Worm (Caenorhabditis elegans) whole organism, L2 larva: ENCODE results near the gene chtb-3.

ENCODE experiments used
- C34F6.9 ChIP-seq: fragments of 150-350 bp; optimal IDR thresholded peaks from 2 replicates; lab custom pipeline; 2014; ENCODE audit warnings: missing biosample characterization, missing genetic modification characterization
- F13H6.1 ChIP-seq: sonication (generic microtip); optimal IDR thresholded peaks from 2 replicates; lab custom pipeline; 2016; ENCODE audit warnings: missing genetic modification characterization, missing compliant biosample characterization
- R02D3.7 ChIP-seq: fragments of 150-350 bp; optimal IDR thresholded peaks from 2 replicates; lab custom pipeline; 2014; ENCODE audit warnings: missing biosample characterization, missing genetic modification characterization
- ZK546.5 ChIP-seq: sonication (generic microtip); optimal IDR thresholded peaks from 2 replicates; lab custom pipeline; 2017; ENCODE audit warnings: missing biosample characterization, missing genetic modification characterization
- alr-1 ChIP-seq: fragments of 150-350 bp; optimal IDR thresholded peaks from 2 replicates; lab custom pipeline; 2014; ENCODE audit warnings: missing biosample characterization, missing genetic modification characterization
- aly-2 ChIP-seq: fragments of 150-350 bp; optimal IDR thresholded peaks from 2 replicates; lab custom pipeline; 2014; ENCODE audit warnings: missing biosample characterization, missing genetic modification characterization
- ama-1 ChIP-seq: fragments of 150-350 bp; optimal IDR thresholded peaks from 2 replicates; lab custom pipeline; 2018; ENCODE audit warnings: inconsistent platforms
- blmp-1 ChIP-seq: sonication (generic microtip); optimal IDR thresholded peaks from 2 replicates; lab custom pipeline; 2017; ENCODE audit warnings: missing genetic modification characterization, mild to moderate bottlenecking, missing compliant biosample characterization, antibody characterized with exemption, moderate library complexity; ENCODE audit not compliant: insufficient read depth
- ceh-82 ChIP-seq: fragments of 150-350 bp; optimal IDR thresholded peaks from 2 replicates; lab custom pipeline; 2014; ENCODE audit warnings: missing biosample characterization, missing genetic modification characterization
- dmd-4 ChIP-seq: sonication (generic microtip); optimal IDR thresholded peaks from 2 replicates; lab custom pipeline; 2017; ENCODE audit warnings: missing biosample characterization, missing genetic modification characterization
- egl-27 ChIP-seq: sonication (generic microtip); optimal IDR thresholded peaks from 3 replicates; lab custom pipeline; 2017; ENCODE audit warnings: missing biosample characterization, missing genetic modification reagents, missing genetic modification characterization
- elt-1 ChIP-seq: fragments of 150-350 bp; optimal IDR thresholded peaks from 2 replicates; lab custom pipeline; 2014; ENCODE audit warnings: missing biosample characterization, missing genetic modification characterization
- fos-1 ChIP-seq: fragments of 150-350 bp; optimal IDR thresholded peaks from 2 replicates; lab custom pipeline; 2014; ENCODE audit warnings: missing biosample characterization, missing genetic modification characterization
- lin-39 ChIP-seq: fragments of 150-350 bp; optimal IDR thresholded peaks from 2 replicates; lab custom pipeline; 2014; ENCODE audit warnings: missing biosample characterization, missing genetic modification reagents, missing genetic modification characterization
- lsy-2 ChIP-seq, 2 experiments: fragments of 150-350 bp in 1 of 2; sonication (generic microtip) in 1 of 2; optimal IDR thresholded peaks; 2 replicates each; lab custom pipeline; 2014 to 2017; ENCODE audit warnings: missing biosample characterization in 2 of 2, missing genetic modification characterization in 2 of 2
- mab-5 ChIP-seq: fragments of 150-350 bp; optimal IDR thresholded peaks from 2 replicates; lab custom pipeline; 2014; ENCODE audit warnings: missing biosample characterization, missing genetic modification characterization
- mbf-1 ChIP-seq: sonication (generic microtip); optimal IDR thresholded peaks from 2 replicates; lab custom pipeline; 2017; ENCODE audit warnings: missing biosample characterization, missing genetic modification characterization
- mdl-1 ChIP-seq, 2 experiments: fragments of 150-350 bp in 1 of 2; sonication (generic microtip) in 1 of 2; optimal IDR thresholded peaks; 2 replicates each; lab custom pipeline; 2017; ENCODE audit warnings: missing biosample characterization in 2 of 2, missing genetic modification characterization in 2 of 2
- nhr-10 ChIP-seq: sonication (generic microtip); optimal IDR thresholded peaks from 2 replicates; lab custom pipeline; 2017; ENCODE audit warnings: missing biosample characterization, missing genetic modification characterization
- nhr-11 ChIP-seq: fragments of 150-350 bp; optimal IDR thresholded peaks from 2 replicates; lab custom pipeline; 2014; ENCODE audit warnings: missing biosample characterization, missing genetic modification characterization
- nhr-12 ChIP-seq: fragments of 150-350 bp; optimal IDR thresholded peaks from 2 replicates; lab custom pipeline; 2014; ENCODE audit warnings: missing biosample characterization, missing genetic modification characterization
- nhr-129 ChIP-seq: fragments of 150-350 bp; optimal IDR thresholded peaks from 2 replicates; lab custom pipeline; 2014; ENCODE audit warnings: missing biosample characterization, missing genetic modification characterization
- nhr-21 ChIP-seq: fragments of 150-350 bp; optimal IDR thresholded peaks from 2 replicates; lab custom pipeline; 2014; ENCODE audit warnings: missing biosample characterization, missing genetic modification characterization
- nhr-237 ChIP-seq: fragments of 150-350 bp; optimal IDR thresholded peaks from 2 replicates; lab custom pipeline; 2014; ENCODE audit warnings: missing biosample characterization, missing genetic modification characterization
- nhr-25 ChIP-seq: fragments of 150-350 bp; sonication (generic microtip); optimal IDR thresholded peaks from 3 replicates; lab custom pipeline; 2014; ENCODE audit warnings: missing biosample characterization, missing genetic modification characterization
- nhr-6 ChIP-seq: fragments of 150-350 bp; optimal IDR thresholded peaks from 2 replicates; lab custom pipeline; 2014; ENCODE audit warnings: missing biosample characterization, missing genetic modification characterization
- nhr-77 ChIP-seq: fragments of 150-350 bp; optimal IDR thresholded peaks from 2 replicates; lab custom pipeline; 2014; ENCODE audit warnings: missing biosample characterization, missing genetic modification characterization
- peb-1 ChIP-seq: fragments of 150-350 bp; optimal IDR thresholded peaks from 2 replicates; lab custom pipeline; 2014; ENCODE audit warnings: missing biosample characterization, missing genetic modification characterization
- sem-4 ChIP-seq: fragments of 150-350 bp; optimal IDR thresholded peaks from 2 replicates; lab custom pipeline; 2014; ENCODE audit warnings: missing biosample characterization, missing genetic modification reagents, missing genetic modification characterization
- skn-1 ChIP-seq: sonication (generic microtip); optimal IDR thresholded peaks from 2 replicates; lab custom pipeline; 2017; ENCODE audit warnings: missing biosample characterization, missing genetic modification characterization
- sma-3 ChIP-seq: sonication (generic microtip); optimal IDR thresholded peaks from 2 replicates; lab custom pipeline; 2016; ENCODE audit warnings: missing genetic modification reagents, missing genetic modification characterization, missing compliant biosample characterization
- sma-9 ChIP-seq, 2 experiments: fragments of 150-350 bp in 1 of 2; sonication (generic microtip) in 1 of 2; optimal IDR thresholded peaks; 2 replicates each; lab custom pipeline; 2014 to 2016; ENCODE audit warnings: missing genetic modification characterization in 2 of 2, mild to moderate bottlenecking in 1 of 2, missing biosample characterization in 1 of 2, missing compliant biosample characterization in 1 of 2, missing genetic modification reagents in 1 of 2, moderate library complexity in 1 of 2
- snpc-4 ChIP-seq: fragments of 150-350 bp; optimal IDR thresholded peaks from 2 replicates; lab custom pipeline; 2014; ENCODE audit warnings: missing biosample characterization, missing genetic modification characterization
- unc-39 ChIP-seq: fragments of 150-350 bp; optimal IDR thresholded peaks from 2 replicates; lab custom pipeline; 2014; ENCODE audit warnings: missing biosample characterization, missing genetic modification characterization
- unc-55 ChIP-seq: fragments of 150-350 bp; sonication (generic microtip); optimal IDR thresholded peaks from 3 replicates; lab custom pipeline; 2014; ENCODE audit warnings: missing biosample characterization, missing genetic modification reagents, missing genetic modification characterization
- unc-62 ChIP-seq: fragments of 150-350 bp; optimal IDR thresholded peaks from 2 replicates; lab custom pipeline; 2014; ENCODE audit warnings: missing biosample characterization, missing genetic modification reagents, missing genetic modification characterization
- ztf-1 ChIP-seq: fragments of 200-800 bp; sonication (Bioruptor generic); conservative IDR thresholded peaks from 2 replicates; pipeline ENCODE4 v1.3.6; 2022; ENCODE audit warnings: missing genetic modification characterization, missing compliant biosample characterization
- ztf-11 ChIP-seq: sonication (generic microtip); optimal IDR thresholded peaks from 2 replicates; lab custom pipeline; 2017; ENCODE audit warnings: missing biosample characterization, missing genetic modification characterization
- ztf-4 ChIP-seq: fragments of 150-350 bp; optimal IDR thresholded peaks from 2 replicates; lab custom pipeline; 2014; ENCODE audit warnings: missing biosample characterization, missing genetic modification characterization

Gene chtb-3

DNA sequence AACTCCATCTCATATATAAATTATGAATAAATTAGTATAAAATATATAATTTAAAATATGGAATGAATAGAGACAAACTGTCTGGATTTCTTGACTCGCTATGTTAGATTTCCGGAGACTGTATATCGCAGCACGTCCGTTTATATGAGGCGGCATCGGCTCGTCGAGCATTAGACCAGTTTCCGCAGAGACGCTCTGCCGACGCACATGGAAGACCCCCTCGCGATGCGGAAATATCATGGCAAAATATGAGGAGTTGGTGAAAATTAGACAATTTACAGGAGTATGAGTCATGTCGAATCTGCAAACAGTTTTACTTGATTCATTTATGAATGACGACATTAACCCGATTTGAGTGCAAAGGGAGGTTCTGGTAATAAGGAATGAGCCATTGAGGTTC is at the start of gene chtb-3:
Gene chtb-3, minus strand, starts transcription at position 101 of the 400 bp plus-strand sequence.
- TF ChIP-seq snpc-4 (tag; lab: Kevin White, UChicago) (no peak), sma-9 (GFP tag; optimal IDR thresholded peaks at IDR 0.05; lab: Kevin White, UChicago) (no peak), sma-9 (tag; optimal IDR thresholded peaks at IDR 0.05; lab: Kevin White, UChicago) (no peak), nhr-11 (tag; lab: Kevin White, UChicago) (no peak), lsy-2 (tag; optimal IDR thresholded peaks at IDR 0.05; lab: Kevin White, UChicago) (no peak), nhr-129 (no peak), ztf-11 (tag; lab: Kevin White, UChicago) (no peak), nhr-25 (tag; lab: Kevin White, UChicago) (no peak), unc-62 (GFP tag; lab: Kevin White, UChicago) (no peak), unc-55 (GFP tag; lab: Kevin White, UChicago) (no peak), ZK546.5 (tag; lab: Kevin White, UChicago) (no peak), mbf-1 (tag; lab: Kevin White, UChicago) (no peak), aly-2 (no peak), skn-1 (no peak), C34F6.9 (no peak), sem-4 (tag; lab: Kevin White, UChicago) (no peak), F13H6.1 (tag; lab: Kevin White, UChicago) (no peak), nhr-77 (no peak), nhr-237 (no peak), R02D3.7 (tag; lab: Kevin White, UChicago) (no peak)
- TF ChIP-seq, all 48 proteins: peak for 0

DNA sequence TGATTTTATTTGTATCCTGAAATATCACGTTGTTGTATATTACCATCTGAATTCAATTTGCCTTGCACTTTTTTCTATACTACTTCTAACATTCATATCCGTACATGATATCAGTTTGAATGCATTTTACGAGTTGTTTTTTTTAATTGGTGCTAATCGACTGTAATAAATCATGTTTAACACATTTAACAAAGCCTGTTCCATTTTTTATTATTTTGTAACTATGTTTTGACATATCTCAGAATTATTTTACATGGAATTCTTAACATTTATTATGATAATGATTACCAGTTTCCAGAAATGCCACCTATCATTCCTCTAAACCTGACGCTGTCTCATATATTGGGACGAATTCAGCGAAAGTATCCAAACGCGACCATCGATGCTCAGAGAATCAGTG is 46.3 kb upstream of the chtb-3 start, which contains the start of gene C03B1.3:
Gene C03B1.3, plus strand, starts transcription at position 301 of the 400 bp plus-strand sequence.
- TF ChIP-seq egl-27 (no peak), sma-9 (GFP tag; optimal IDR thresholded peaks at IDR 0.05; lab: Kevin White, UChicago) (no peak), sma-9 (tag; optimal IDR thresholded peaks at IDR 0.05; lab: Kevin White, UChicago) (no peak), ZK546.5 (tag; lab: Kevin White, UChicago) (no peak), ama-1 (lab: Kevin White, UChicago) (no peak), unc-62 (GFP tag; lab: Kevin White, UChicago) (no peak), nhr-129 (no peak), fos-1 (tag; lab: Kevin White, UChicago) (no peak), dmd-4 (tag; lab: Kevin White, UChicago) (no peak), blmp-1 (tag; lab: Kevin White, UChicago) (no peak), ceh-82 (no peak), nhr-77 (no peak), nhr-11 (tag; lab: Kevin White, UChicago) (no peak), nhr-25 (tag; lab: Kevin White, UChicago) (no peak), nhr-21 (tag; lab: Kevin White, UChicago) (no peak), nhr-10 (tag; lab: Kevin White, UChicago) (no peak), C34F6.9 (no peak), peb-1 (tag; lab: Kevin White, UChicago) (no peak)
- TF ChIP-seq, all 48 proteins: peak for 0

DNA sequence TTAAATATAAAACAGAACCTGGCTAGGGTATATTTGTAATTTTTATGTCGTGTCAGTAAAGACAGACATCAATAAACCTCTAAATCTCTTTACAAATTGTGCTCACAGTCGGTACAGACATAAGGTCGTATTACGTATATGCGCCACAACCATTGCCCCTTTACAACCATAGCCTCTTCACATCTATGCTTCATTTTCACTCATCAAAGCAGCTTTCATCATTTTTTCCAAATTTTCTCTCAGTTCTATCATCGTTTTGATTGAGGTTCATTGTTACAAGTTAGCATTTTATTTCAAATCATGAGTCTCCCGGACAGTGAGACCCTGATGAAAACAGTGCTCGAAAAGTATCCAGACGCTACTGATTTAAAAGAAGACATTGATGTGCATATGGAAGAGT is 44.8 kb upstream of the chtb-3 start, which contains the start of gene C03B1.4:
Gene C03B1.4, plus strand, starts transcription at position 301 of the 400 bp plus-strand sequence.
- no peak for TF ChIP-seq ztf-1 (GFP tag; lab: Robert Waterston, UW)
- TF ChIP-seq lin-39 (tag; lab: Kevin White, UChicago) = no peak
- TF ChIP-seq nhr-12 (tag; lab: Kevin White, UChicago) = no peak
- no peak for TF ChIP-seq mab-5 (tag; lab: Kevin White, UChicago)
- no peak for TF ChIP-seq ztf-4 (tag; lab: Kevin White, UChicago)
- TF ChIP-seq, all 48 proteins: peak for 0

DNA sequence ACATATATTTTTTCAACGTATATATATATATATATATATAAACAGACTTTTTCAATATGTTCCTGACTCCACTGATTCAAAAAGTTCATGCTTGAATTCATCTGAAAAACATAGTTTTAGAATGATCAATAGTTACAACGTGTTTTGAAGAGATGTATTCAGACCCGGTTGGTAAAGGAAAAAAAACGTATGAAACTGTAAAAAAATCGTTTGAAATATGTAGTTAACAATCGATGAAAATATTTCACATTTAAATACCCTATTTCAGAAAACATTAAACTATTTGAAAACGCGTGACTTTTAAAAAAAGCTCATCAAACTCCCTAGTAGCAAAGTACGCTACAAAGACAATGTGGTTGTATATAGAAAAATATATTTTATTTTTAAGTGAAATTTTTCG is 41.2 kb upstream of the chtb-3 start, which contains the start of gene C03B1.14:
Gene C03B1.14, minus strand, starts transcription at position 101 of the 400 bp plus-strand sequence.
- TF ChIP-seq aly-2 = no peak
- no peak for TF ChIP-seq blmp-1 (tag; lab: Kevin White, UChicago)
- no peak for TF ChIP-seq sma-3 (GFP tag; lab: Kevin White, UChicago)
- TF ChIP-seq alr-1 (tag; lab: Kevin White, UChicago) = no peak
- TF ChIP-seq unc-55 (GFP tag; lab: Kevin White, UChicago) = no peak
- TF ChIP-seq C34F6.9 = no peak
- no peak for TF ChIP-seq skn-1
- TF ChIP-seq nhr-129 = no peak
- TF ChIP-seq nhr-6 (tag; lab: Kevin White, UChicago) = no peak
- TF ChIP-seq R02D3.7 (tag; lab: Kevin White, UChicago) = no peak
- no peak for TF ChIP-seq mdl-1 (tag; optimal IDR thresholded peaks at IDR 0.05; lab: Kevin White, UChicago)
- TF ChIP-seq nhr-10 (tag; lab: Kevin White, UChicago) = no peak
- TF ChIP-seq unc-39 (tag; lab: Kevin White, UChicago) = no peak
- TF ChIP-seq nhr-25 (tag; lab: Kevin White, UChicago) = no peak
- TF ChIP-seq mab-5 (tag; lab: Kevin White, UChicago) = no peak
- no peak for TF ChIP-seq sem-4 (tag; lab: Kevin White, UChicago)
- no peak for TF ChIP-seq elt-1 (tag; lab: Kevin White, UChicago)
- TF ChIP-seq dmd-4 (tag; lab: Kevin White, UChicago) = no peak
